Fruit fly (Drosophila melanogaster): Measurements from ENCODE around the gene CG7044.

dm6 chr3R:21092829-21093228 lies 8.7 kb downstream of the CG7044 start:
- no peak for TF ChIP-seq psq (GFP tag; optimal IDR thresholded peaks at IDR 0.05)
- TF ChIP-seq Rel (GFP tag; optimal IDR thresholded peaks at IDR 0.05) = no peak
- no peak for TF ChIP-seq Rel (tag; optimal IDR thresholded peaks at IDR 0.05)
- no peak for TF ChIP-seq h (GFP tag; optimal IDR thresholded peaks at IDR 0.05)
- no peak for TF ChIP-seq usp (GFP tag; optimal IDR thresholded peaks at IDR 0.05)
- no peak for TF ChIP-seq Hr78 (GFP tag; optimal IDR thresholded peaks at IDR 0.05)
- TF ChIP-seq GATAd (GFP tag; optimal IDR thresholded peaks at IDR 0.05) = no peak
- no peak for TF ChIP-seq OdsH (GFP tag; optimal IDR thresholded peaks at IDR 0.05)
- TF ChIP-seq fru (GFP tag; optimal IDR thresholded peaks at IDR 0.05) = no peak
- no peak for TF ChIP-seq Mio (GFP tag; optimal IDR thresholded peaks at IDR 0.05)
- TF ChIP-seq Myc (optimal IDR thresholded peaks at IDR 0.05) = no peak
- no peak for TF ChIP-seq pan (optimal IDR thresholded peaks at IDR 0.05)
- no peak for TF ChIP-seq rgr (GFP tag; optimal IDR thresholded peaks at IDR 0.05)

All from whole organism, wandering third instar larva.